Fruit fly (Drosophila melanogaster) whole organism, embryonic: Measurements from ENCODE around the gene CG2841.

Experiments used
- BEAF-32 ChIP-seq: fragments of 200-800 bp; sonication (Bioruptor generic); optimal IDR thresholded peaks from 3 replicates; lab custom pipeline; 2017; ENCODE audit warnings: missing biosample characterization, missing genetic modification characterization, mild to moderate bottlenecking, moderate library complexity, missing genetic modification reagents
- CG1024 ChIP-seq: fragments of 200-800 bp; sonication (Bioruptor generic); IDR thresholded peaks from 2 replicates; pipeline ENCODE4 v1.3.6; 2022; ENCODE audit warnings: missing biosample characterization, missing genetic modification characterization
- CG11398 ChIP-seq: fragments of 200-800 bp; sonication (Bioruptor generic); optimal IDR thresholded peaks from 2 replicates; lab custom pipeline; 2016; ENCODE audit warnings: missing biosample characterization, missing genetic modification characterization
- CG11695 ChIP-seq: fragments of 200-800 bp; sonication (Bioruptor generic); IDR thresholded peaks from 3 replicates; pipeline ENCODE4 v1.3.6; 2022; ENCODE audit warnings: missing biosample characterization, missing genetic modification characterization
- CG12155 ChIP-seq: fragments of 200-800 bp; sonication (Bioruptor generic); optimal IDR thresholded peaks from 3 replicates; lab custom pipeline; 2016; ENCODE audit warnings: missing biosample characterization, missing genetic modification characterization
- CG1602 ChIP-seq: fragments of 200-800 bp; sonication (Bioruptor generic); optimal IDR thresholded peaks from 3 replicates; lab custom pipeline; 2016; ENCODE audit warnings: missing biosample characterization, missing genetic modification characterization
- CG16779 ChIP-seq: fragments of 200-800 bp; sonication (Bioruptor generic); IDR thresholded peaks from 2 replicates; pipeline ENCODE4 v1.3.6; 2022; ENCODE audit warnings: missing biosample characterization, missing genetic modification characterization
- CG34422 ChIP-seq: fragments of 200-800 bp; sonication (Bioruptor generic); IDR thresholded peaks from 3 replicates; pipeline ENCODE4 v1.3.6; 2022; ENCODE audit warnings: missing biosample characterization, missing genetic modification characterization
- CG8290 ChIP-seq, 3 experiments: fragments of 200-800 bp; sonication (Bioruptor generic); optimal IDR thresholded peaks; 2 replicates each; lab custom pipeline; 2016 to 2019; ENCODE audit warnings: missing biosample characterization in 3 of 3, missing genetic modification characterization in 3 of 3, mild to moderate bottlenecking in 2 of 3, moderate library complexity in 1 of 3
- Dll ChIP-seq: fragments of 200-800 bp; sonication (Bioruptor generic); IDR thresholded peaks from 4 replicates; pipeline ENCODE4 v1.3.6; 2022; ENCODE audit warnings: missing biosample characterization, missing genetic modification characterization; ENCODE audit not compliant: partially characterized antibody
- Ets65A ChIP-seq: fragments of 200-800 bp; sonication (Bioruptor generic); peaks from one replicate; lab custom pipeline; 2016; ENCODE audit warnings: missing biosample characterization, missing genetic modification characterization
- HHEX ChIP-seq: fragments of 200-800 bp; sonication (Bioruptor generic); optimal IDR thresholded peaks from 3 replicates; lab custom pipeline; 2017; ENCODE audit warnings: missing biosample characterization, mild to moderate bottlenecking, missing genetic modification characterization, missing genetic modification reagents
- Hr3 ChIP-seq: fragments of 200-800 bp; sonication (Bioruptor generic); optimal IDR thresholded peaks from 3 replicates; lab custom pipeline; 2016; ENCODE audit warnings: missing biosample characterization, missing genetic modification characterization
- MESR4 ChIP-seq: fragments of 200-800 bp; sonication (Bioruptor generic); optimal IDR thresholded peaks from 2 replicates; lab custom pipeline; 2018; ENCODE audit warnings: missing biosample characterization, mild to moderate bottlenecking, missing genetic modification characterization, moderate library complexity
- MTF-1 ChIP-seq: fragments of 200-800 bp; sonication (Bioruptor generic); optimal IDR thresholded peaks from 2 replicates; lab custom pipeline; 2018; ENCODE audit warnings: missing biosample characterization, mild to moderate bottlenecking, missing genetic modification characterization, borderline replicate concordance
- Poxn ChIP-seq: fragments of 200-800 bp; sonication (Bioruptor generic); IDR thresholded peaks from 2 replicates; pipeline ENCODE4 v1.3.6; 2022; ENCODE audit warnings: missing biosample characterization, missing genetic modification characterization
- Tbp ChIP-seq: fragments of >200 bp; optimal IDR thresholded peaks from 2 replicates; lab custom pipeline; 2018; ENCODE audit warnings: missing biosample characterization, missing genetic modification characterization
- Usf ChIP-seq: fragments of 200-800 bp; sonication (Bioruptor generic); optimal IDR thresholded peaks from 2 replicates; lab custom pipeline; 2017; ENCODE audit warnings: missing genotype, missing biosample characterization, missing genetic modification characterization
- abd-A ChIP-seq: fragments of 200-800 bp; sonication (Bioruptor generic); optimal IDR thresholded peaks from 3 replicates; lab custom pipeline; 2019; ENCODE audit warnings: missing biosample characterization, mild to moderate bottlenecking, missing genetic modification characterization, moderate library complexity
- cad ChIP-seq: fragments of >200 bp; optimal IDR thresholded peaks from 2 replicates; lab custom pipeline; 2017; ENCODE audit warnings: missing biosample characterization, missing genetic modification characterization
- chm ChIP-seq: fragments of 200-800 bp; sonication (Bioruptor generic); IDR thresholded peaks from 2 replicates; pipeline ENCODE4 v1.3.6; 2022; ENCODE audit warnings: missing biosample characterization, missing genetic modification characterization
- danr ChIP-seq: fragments of 200-800 bp; sonication (Bioruptor generic); IDR thresholded peaks from 2 replicates; pipeline ENCODE4 v1.3.6; 2022; ENCODE audit warnings: missing biosample characterization, missing genetic modification characterization
- dimm ChIP-seq: fragments of 200-800 bp; sonication (Bioruptor generic); IDR thresholded peaks from 2 replicates; pipeline ENCODE4 v1.3.6; 2022; ENCODE audit warnings: missing biosample characterization, missing genetic modification characterization
- dmrt99B ChIP-seq: fragments of 200-800 bp; sonication (Bioruptor generic); optimal IDR thresholded peaks from 2 replicates; lab custom pipeline; 2018; ENCODE audit warnings: missing biosample characterization, mild to moderate bottlenecking, missing genetic modification characterization, moderate library complexity
- en ChIP-seq: fragments of 200-800 bp; sonication (Bioruptor generic); optimal IDR thresholded peaks from 2 replicates; lab custom pipeline; 2016; ENCODE audit warnings: missing biosample characterization, missing genetic modification characterization
- eve ChIP-seq, 2 experiments: fragments of >200 bp; optimal IDR thresholded peaks; 2 replicates each; lab custom pipeline; 2017; ENCODE audit warnings: missing biosample characterization in 2 of 2, missing genetic modification characterization in 2 of 2
- gsb-n ChIP-seq: fragments of 200-800 bp; sonication (Bioruptor generic); optimal IDR thresholded peaks from 3 replicates; lab custom pipeline; 2018; ENCODE audit warnings: missing biosample characterization, mild to moderate bottlenecking, missing genetic modification characterization
- hbn ChIP-seq: fragments of 200-800 bp; sonication (Bioruptor generic); IDR thresholded peaks from 2 replicates; pipeline ENCODE4 v1.3.6; 2022; ENCODE audit warnings: missing biosample characterization, missing genetic modification characterization; ENCODE audit not compliant: partially characterized antibody
- her ChIP-seq: fragments of 200-800 bp; sonication (Bioruptor generic); optimal IDR thresholded peaks from 2 replicates; lab custom pipeline; 2016; ENCODE audit warnings: missing biosample characterization, missing genetic modification characterization
- ind ChIP-seq: fragments of 200-800 bp; sonication (Bioruptor generic); optimal IDR thresholded peaks from 3 replicates; lab custom pipeline; 2016; ENCODE audit warnings: missing biosample characterization, missing genetic modification characterization
- lola ChIP-seq, 3 experiments: fragments of >200 bp in 2 of 3; fragments of 200-800 bp in 1 of 3; sonication (Bioruptor generic) in 1 of 3; optimal IDR thresholded peaks; 2 replicates each; lab custom pipeline; 2017 to 2019; ENCODE audit warnings: missing biosample characterization in 3 of 3, missing genetic modification characterization in 3 of 3, mild to moderate bottlenecking in 1 of 3, moderate library complexity in 1 of 3
- maf-S ChIP-seq: fragments of 200-800 bp; sonication (Bioruptor generic); optimal IDR thresholded peaks from 2 replicates; lab custom pipeline; 2016; ENCODE audit warnings: missing biosample characterization, missing genetic modification characterization
- otp ChIP-seq: fragments of 200-800 bp; sonication (Bioruptor generic); IDR thresholded peaks from 3 replicates; pipeline ENCODE4, ENCODE4 v1.3.6; 2022; ENCODE audit warnings: missing biosample characterization, missing genetic modification characterization
- pita ChIP-seq: fragments of 200-800 bp; sonication (Bioruptor generic); optimal IDR thresholded peaks from 2 replicates; lab custom pipeline; 2017; ENCODE audit warnings: missing biosample characterization, mild to moderate bottlenecking, missing genetic modification characterization
- sim ChIP-seq: fragments of 200-800 bp; sonication (Bioruptor generic); IDR thresholded peaks from 2 replicates; pipeline ENCODE4 v1.3.6; 2022; ENCODE audit warnings: missing biosample characterization, missing genetic modification characterization
- sna ChIP-seq: fragments of 200-800 bp; sonication (Bioruptor generic); IDR thresholded peaks from 2 replicates; pipeline ENCODE4 v1.3.6; 2022; ENCODE audit warnings: missing biosample characterization, missing genetic modification characterization; ENCODE audit not compliant: partially characterized antibody
- sr ChIP-seq: fragments of 200-800 bp; sonication (Bioruptor generic); IDR thresholded peaks from 3 replicates; pipeline ENCODE4 v1.3.6; 2022; ENCODE audit warnings: missing biosample characterization, missing genetic modification characterization
- ssp ChIP-seq: fragments of 200-800 bp; sonication (Bioruptor generic); IDR thresholded peaks from 2 replicates; pipeline ENCODE4 v1.3.6; 2022; ENCODE audit warnings: missing biosample characterization, missing genetic modification characterization
- stwl ChIP-seq: fragments of 200-800 bp; sonication (Bioruptor generic); optimal IDR thresholded peaks from 3 replicates; lab custom pipeline; 2018; ENCODE audit warnings: missing biosample characterization, mild to moderate bottlenecking, missing genetic modification characterization, moderate library complexity
- trem ChIP-seq: fragments of 200-800 bp; optimal IDR thresholded peaks from 3 replicates; lab custom pipeline; 2019; ENCODE audit warnings: missing biosample characterization, mild to moderate bottlenecking, missing genetic modification characterization, moderate library complexity
- ttk ChIP-seq: fragments of 200-800 bp; sonication (Bioruptor generic); IDR thresholded peaks from 2 replicates; pipeline ENCODE4 v2.1.2; 2022; ENCODE audit warnings: missing biosample characterization, missing genetic modification characterization
- usp ChIP-seq: fragments of >200 bp; optimal IDR thresholded peaks from 2 replicates; lab custom pipeline; 2017; ENCODE audit warnings: missing biosample characterization, missing genetic modification characterization
- zen ChIP-seq: fragments of 200-800 bp; sonication (Bioruptor generic); optimal IDR thresholded peaks from 3 replicates; lab custom pipeline; 2018; ENCODE audit warnings: missing biosample characterization, mild to moderate bottlenecking, missing genetic modification characterization, moderate library complexity

CG2841 gene

DNA sequence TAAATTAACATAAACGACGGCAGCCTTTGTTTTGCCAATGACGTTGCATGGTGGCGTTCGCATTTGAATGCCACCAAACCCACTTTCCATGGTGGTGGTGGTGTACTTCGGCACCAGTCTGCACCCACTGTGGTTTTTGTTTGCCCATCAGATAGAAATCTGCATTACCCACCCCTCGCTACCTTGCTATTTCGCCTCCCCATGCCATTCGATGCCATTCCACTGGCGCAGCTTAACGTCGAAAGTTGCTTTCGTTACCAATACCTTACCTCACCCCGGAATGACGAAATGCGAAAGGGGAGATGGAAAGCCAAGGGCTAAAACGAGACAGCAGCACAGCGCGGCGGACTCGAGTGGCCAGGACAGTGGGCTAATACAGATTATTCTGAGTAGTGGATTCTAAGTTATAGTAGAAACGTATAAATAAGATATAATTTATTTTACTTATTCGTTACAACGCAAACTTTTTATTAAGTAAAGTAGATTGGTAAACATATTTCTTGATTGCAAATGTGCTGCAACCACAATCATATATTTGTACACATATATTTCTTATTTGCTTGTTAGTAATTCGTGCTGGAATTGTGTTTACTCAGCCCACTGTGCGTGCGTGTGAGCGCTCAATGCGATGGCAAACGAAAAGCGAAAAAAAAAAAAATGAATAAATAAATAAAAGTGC lies 30.2 kb upstream of the CG2841 start (continued):
- TF ChIP-seq eve (GFP tag; optimal IDR thresholded peaks at IDR 0.05; lab: Kevin White, UChicago) = peak in 1 of 2 experiments; percentile 56
- peak; percentile 54 for TF ChIP-seq gsb-n
- TF ChIP-seq MESR4 (GFP tag; lab: Kevin White, UChicago) = no peak
- no peak for TF ChIP-seq dimm (GFP tag; lab: Robert Waterston, UW)
- no peak for TF ChIP-seq hbn (GFP tag; lab: Robert Waterston, UW)
- no peak for TF ChIP-seq CG12155
- no peak for TF ChIP-seq Tbp (GFP tag; lab: Kevin White, UChicago)
- no peak for TF ChIP-seq CG8290 (GFP tag; optimal IDR thresholded peaks at IDR 0.05; lab: Kevin White, UChicago)
- TF ChIP-seq CG8290 (tag; optimal IDR thresholded peaks at IDR 0.05; lab: Kevin White, UChicago) = no peak
- TF ChIP-seq CG16779 (GFP tag; lab: Robert Waterston, UW) = no peak
- TF ChIP-seq pita = no peak
- no peak for TF ChIP-seq abd-A (tag; lab: Kevin White, UChicago)
- TF ChIP-seq sr = no peak
- TF ChIP-seq her (GFP tag; lab: Kevin White, UChicago) = no peak
- no peak for TF ChIP-seq cad (GFP tag; lab: Kevin White, UChicago)
- no peak for TF ChIP-seq sna
- TF ChIP-seq Usf (GFP tag; lab: Kevin White, UChicago) = no peak
- no peak for TF ChIP-seq ttk (GFP tag; lab: Robert Waterston, UW)
- TF ChIP-seq MTF-1 = no peak
- no peak for TF ChIP-seq en (GFP tag; lab: Kevin White, UChicago)
- no peak for TF ChIP-seq CG34422 (GFP tag; lab: Robert Waterston, UW)
- peak; percentile 75 for TF ChIP-seq Ets65A (GFP tag; lab: Kevin White, UChicago)
- TF ChIP-seq maf-S (GFP tag; lab: Kevin White, UChicago) = no peak
- peak; percentile 13 for TF ChIP-seq CG1602 (GFP tag; lab: Kevin White, UChicago)
- TF ChIP-seq Hr3 = peak; percentile 37
- TF ChIP-seq sim = no peak
- peak; percentile 77 for TF ChIP-seq dmrt99B (tag; lab: Kevin White, UChicago)
- TF ChIP-seq Dll (GFP tag; lab: Robert Waterston, UW) = no peak
- no peak for TF ChIP-seq usp (GFP tag; lab: Kevin White, UChicago)
- TF ChIP-seq otp (GFP tag; lab: Robert Waterston, UW) = no peak
- TF ChIP-seq CG11398 = no peak
- 0 out of 2 replicates have a peak, but pooled peaks have one; percentile 11 for TF ChIP-seq ssp
- no peak for TF ChIP-seq Poxn (GFP tag; lab: Robert Waterston, UW)
- TF ChIP-seq CG11695 = 0 out of 3 replicates have a peak, but pooled peaks have one; percentile 43
- TF ChIP-seq chm (GFP tag; lab: Robert Waterston, UW) = no peak
- TF ChIP-seq BEAF-32 = no peak
- TF ChIP-seq CG1024 (GFP tag; lab: Robert Waterston, UW) = no peak
- no peak for TF ChIP-seq HHEX (GFP tag; lab: Kevin White, UChicago)
- TF ChIP-seq lola (GFP tag; optimal IDR thresholded peaks at IDR 0.05; lab: Kevin White, UChicago) = peak in 1 of 3 experiments; percentile 64
- TF ChIP-seq trem = peak; percentile 44
- TF ChIP-seq stwl (tag; lab: Kevin White, UChicago) = no peak
- peak; percentile 23 for TF ChIP-seq ind (GFP tag; lab: Kevin White, UChicago)
- peak; percentile 31 for TF ChIP-seq zen
- no peak for TF ChIP-seq danr
- TF ChIP-seq, all 482 proteins: peak for 152
